Worm (Caenorhabditis elegans) whole organism, L2 larva: ENCODE data around the gene eppl-1.

Experiments
- C34F6.9 ChIP-seq: fragments of 150-350 bp; optimal IDR thresholded peaks from 2 replicates; lab custom pipeline; 2014; ENCODE audit warnings: missing biosample characterization, missing genetic modification characterization
- F13H6.1 ChIP-seq: sonication (generic microtip); optimal IDR thresholded peaks from 2 replicates; lab custom pipeline; 2016; ENCODE audit warnings: missing genetic modification characterization, missing compliant biosample characterization
- Y55F3AM.14 ChIP-seq: fragments of 200-800 bp; sonication (Bioruptor generic); optimal IDR thresholded peaks from 2 replicates; lab custom pipeline; 2018; ENCODE audit warnings: mild to moderate bottlenecking, missing genetic modification characterization, missing compliant biosample characterization
- alr-1 ChIP-seq: fragments of 150-350 bp; optimal IDR thresholded peaks from 2 replicates; lab custom pipeline; 2014; ENCODE audit warnings: missing biosample characterization, missing genetic modification characterization
- ama-1 ChIP-seq: fragments of 150-350 bp; optimal IDR thresholded peaks from 2 replicates; lab custom pipeline; 2018; ENCODE audit warnings: inconsistent platforms
- blmp-1 ChIP-seq: sonication (generic microtip); optimal IDR thresholded peaks from 2 replicates; lab custom pipeline; 2017; ENCODE audit warnings: missing genetic modification characterization, mild to moderate bottlenecking, missing compliant biosample characterization, antibody characterized with exemption, moderate library complexity; ENCODE audit not compliant: insufficient read depth
- crh-2 ChIP-seq: sonication (generic microtip); optimal IDR thresholded peaks from 2 replicates; lab custom pipeline; 2017; ENCODE audit warnings: missing biosample characterization, missing genetic modification characterization
- elt-1 ChIP-seq: fragments of 150-350 bp; optimal IDR thresholded peaks from 2 replicates; lab custom pipeline; 2014; ENCODE audit warnings: missing biosample characterization, missing genetic modification characterization
- fos-1 ChIP-seq: fragments of 150-350 bp; optimal IDR thresholded peaks from 2 replicates; lab custom pipeline; 2014; ENCODE audit warnings: missing biosample characterization, missing genetic modification characterization
- gmeb-1 ChIP-seq: fragments of 150-350 bp; optimal IDR thresholded peaks from 2 replicates; lab custom pipeline; 2014; ENCODE audit warnings: missing biosample characterization, missing genetic modification characterization
- lin-11 ChIP-seq: fragments of 150-350 bp; sonication (generic microtip); optimal IDR thresholded peaks from 2 replicates; lab custom pipeline; 2014; ENCODE audit warnings: missing biosample characterization, missing genetic modification characterization, inconsistent platforms, mixed read lengths
- lin-13 ChIP-seq: fragments of 150-350 bp; optimal IDR thresholded peaks from 2 replicates; lab custom pipeline; 2014; ENCODE audit warnings: missing biosample characterization, missing genetic modification reagents, missing genetic modification characterization
- lin-39 ChIP-seq: fragments of 150-350 bp; optimal IDR thresholded peaks from 2 replicates; lab custom pipeline; 2014; ENCODE audit warnings: missing biosample characterization, missing genetic modification reagents, missing genetic modification characterization
- lsy-2 ChIP-seq, 2 experiments: fragments of 150-350 bp in 1 of 2; sonication (generic microtip) in 1 of 2; optimal IDR thresholded peaks; 2 replicates each; lab custom pipeline; 2014 to 2017; ENCODE audit warnings: missing biosample characterization in 2 of 2, missing genetic modification characterization in 2 of 2
- mab-5 ChIP-seq: fragments of 150-350 bp; optimal IDR thresholded peaks from 2 replicates; lab custom pipeline; 2014; ENCODE audit warnings: missing biosample characterization, missing genetic modification characterization
- mdl-1 ChIP-seq, 2 experiments: fragments of 150-350 bp in 1 of 2; sonication (generic microtip) in 1 of 2; optimal IDR thresholded peaks; 2 replicates each; lab custom pipeline; 2017; ENCODE audit warnings: missing biosample characterization in 2 of 2, missing genetic modification characterization in 2 of 2
- nhr-10 ChIP-seq: sonication (generic microtip); optimal IDR thresholded peaks from 2 replicates; lab custom pipeline; 2017; ENCODE audit warnings: missing biosample characterization, missing genetic modification characterization
- nhr-11 ChIP-seq: fragments of 150-350 bp; optimal IDR thresholded peaks from 2 replicates; lab custom pipeline; 2014; ENCODE audit warnings: missing biosample characterization, missing genetic modification characterization
- nhr-12 ChIP-seq: fragments of 150-350 bp; optimal IDR thresholded peaks from 2 replicates; lab custom pipeline; 2014; ENCODE audit warnings: missing biosample characterization, missing genetic modification characterization
- nhr-129 ChIP-seq: fragments of 150-350 bp; optimal IDR thresholded peaks from 2 replicates; lab custom pipeline; 2014; ENCODE audit warnings: missing biosample characterization, missing genetic modification characterization
- nhr-21 ChIP-seq: fragments of 150-350 bp; optimal IDR thresholded peaks from 2 replicates; lab custom pipeline; 2014; ENCODE audit warnings: missing biosample characterization, missing genetic modification characterization
- nhr-23 ChIP-seq: fragments of 150-350 bp; optimal IDR thresholded peaks from 2 replicates; lab custom pipeline; 2014; ENCODE audit warnings: missing biosample characterization, missing genetic modification reagents, missing genetic modification characterization
- nhr-237 ChIP-seq: fragments of 150-350 bp; optimal IDR thresholded peaks from 2 replicates; lab custom pipeline; 2014; ENCODE audit warnings: missing biosample characterization, missing genetic modification characterization
- nhr-25 ChIP-seq: fragments of 150-350 bp; sonication (generic microtip); optimal IDR thresholded peaks from 3 replicates; lab custom pipeline; 2014; ENCODE audit warnings: missing biosample characterization, missing genetic modification characterization
- nhr-77 ChIP-seq: fragments of 150-350 bp; optimal IDR thresholded peaks from 2 replicates; lab custom pipeline; 2014; ENCODE audit warnings: missing biosample characterization, missing genetic modification characterization
- peb-1 ChIP-seq: fragments of 150-350 bp; optimal IDR thresholded peaks from 2 replicates; lab custom pipeline; 2014; ENCODE audit warnings: missing biosample characterization, missing genetic modification characterization
- skn-1 ChIP-seq: sonication (generic microtip); optimal IDR thresholded peaks from 2 replicates; lab custom pipeline; 2017; ENCODE audit warnings: missing biosample characterization, missing genetic modification characterization
- sma-3 ChIP-seq: sonication (generic microtip); optimal IDR thresholded peaks from 2 replicates; lab custom pipeline; 2016; ENCODE audit warnings: missing genetic modification reagents, missing genetic modification characterization, missing compliant biosample characterization
- sma-9 ChIP-seq, 2 experiments: fragments of 150-350 bp in 1 of 2; sonication (generic microtip) in 1 of 2; optimal IDR thresholded peaks; 2 replicates each; lab custom pipeline; 2014 to 2016; ENCODE audit warnings: missing genetic modification characterization in 2 of 2, mild to moderate bottlenecking in 1 of 2, missing biosample characterization in 1 of 2, missing compliant biosample characterization in 1 of 2, missing genetic modification reagents in 1 of 2, moderate library complexity in 1 of 2
- snpc-4 ChIP-seq: fragments of 150-350 bp; optimal IDR thresholded peaks from 2 replicates; lab custom pipeline; 2014; ENCODE audit warnings: missing biosample characterization, missing genetic modification characterization
- unc-55 ChIP-seq: fragments of 150-350 bp; sonication (generic microtip); optimal IDR thresholded peaks from 3 replicates; lab custom pipeline; 2014; ENCODE audit warnings: missing biosample characterization, missing genetic modification reagents, missing genetic modification characterization
- unc-62 ChIP-seq: fragments of 150-350 bp; optimal IDR thresholded peaks from 2 replicates; lab custom pipeline; 2014; ENCODE audit warnings: missing biosample characterization, missing genetic modification reagents, missing genetic modification characterization
- ztf-1 ChIP-seq: fragments of 200-800 bp; sonication (Bioruptor generic); conservative IDR thresholded peaks from 2 replicates; pipeline ENCODE4 v1.3.6; 2022; ENCODE audit warnings: missing genetic modification characterization, missing compliant biosample characterization
- ztf-11 ChIP-seq: sonication (generic microtip); optimal IDR thresholded peaks from 2 replicates; lab custom pipeline; 2017; ENCODE audit warnings: missing biosample characterization, missing genetic modification characterization

The eppl-1 gene

DNA sequence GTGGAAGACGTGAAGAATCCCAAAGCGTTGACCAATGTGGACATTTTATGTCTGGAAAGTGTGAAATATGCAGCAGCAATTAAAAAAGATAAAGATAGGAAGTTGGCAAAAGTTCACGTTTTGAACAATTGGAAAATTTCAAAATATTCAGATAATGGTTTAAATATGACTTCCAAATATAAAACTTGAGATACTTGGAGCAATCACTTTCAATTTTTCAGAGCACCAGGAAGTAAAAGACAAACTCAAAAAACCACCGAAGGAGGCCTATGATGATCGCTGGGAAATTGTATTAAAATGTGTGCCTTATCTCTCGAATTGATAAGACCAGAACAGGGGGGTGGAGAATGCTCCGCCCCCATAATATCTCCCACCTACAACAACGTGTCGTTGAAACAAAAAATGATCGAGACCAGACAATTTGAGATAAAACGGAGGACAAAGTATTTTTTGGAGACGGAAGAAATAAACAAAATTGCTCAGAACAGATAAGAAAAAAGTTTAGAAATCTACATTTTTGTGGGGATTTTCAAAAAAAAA, at the start of gene eppl-1:
eppl-1 (minus strand) TSS at position 51 of the 540 bp plus-strand sequence.
- no peak for TF ChIP-seq skn-1 (tag; lab: Kevin White, UChicago)
- peak; percentile 34 for TF ChIP-seq fos-1 (tag; lab: Kevin White, UChicago)
- no peak for TF ChIP-seq lsy-2 (tag; optimal IDR thresholded peaks at IDR 0.05; lab: Kevin White, UChicago)
- TF ChIP-seq elt-1 = no peak
- TF ChIP-seq C34F6.9 = no peak
- peak; percentile 15 for TF ChIP-seq sma-9 (GFP tag; optimal IDR thresholded peaks at IDR 0.05; lab: Kevin White, UChicago)
- TF ChIP-seq sma-9 (tag; optimal IDR thresholded peaks at IDR 0.05; lab: Kevin White, UChicago) = no peak

DNA sequence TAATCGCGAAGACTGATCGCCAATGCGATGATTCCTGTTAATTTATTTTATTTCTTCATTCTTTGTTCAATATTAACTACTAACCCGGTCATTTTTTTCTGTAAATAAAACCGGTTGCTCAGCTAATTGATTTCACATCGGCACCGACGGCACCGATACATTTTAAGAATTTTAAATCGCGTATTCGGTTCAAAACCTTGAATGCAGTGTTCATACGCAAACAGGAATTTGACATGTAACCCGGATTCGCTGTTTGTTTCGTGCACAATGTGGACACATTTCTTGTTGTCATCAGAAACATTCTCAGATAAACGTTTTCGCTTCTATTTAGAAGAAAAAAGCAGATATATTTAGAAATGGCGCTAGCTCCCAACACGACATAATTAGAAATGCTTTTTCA, 48.4 kb upstream of the eppl-1 start:
- TF ChIP-seq nhr-129 (tag; lab: Kevin White, UChicago) (no peak), mdl-1 (tag; optimal IDR thresholded peaks at IDR 0.05; lab: Kevin White, UChicago) (no peak), sma-3 (no peak)

DNA sequence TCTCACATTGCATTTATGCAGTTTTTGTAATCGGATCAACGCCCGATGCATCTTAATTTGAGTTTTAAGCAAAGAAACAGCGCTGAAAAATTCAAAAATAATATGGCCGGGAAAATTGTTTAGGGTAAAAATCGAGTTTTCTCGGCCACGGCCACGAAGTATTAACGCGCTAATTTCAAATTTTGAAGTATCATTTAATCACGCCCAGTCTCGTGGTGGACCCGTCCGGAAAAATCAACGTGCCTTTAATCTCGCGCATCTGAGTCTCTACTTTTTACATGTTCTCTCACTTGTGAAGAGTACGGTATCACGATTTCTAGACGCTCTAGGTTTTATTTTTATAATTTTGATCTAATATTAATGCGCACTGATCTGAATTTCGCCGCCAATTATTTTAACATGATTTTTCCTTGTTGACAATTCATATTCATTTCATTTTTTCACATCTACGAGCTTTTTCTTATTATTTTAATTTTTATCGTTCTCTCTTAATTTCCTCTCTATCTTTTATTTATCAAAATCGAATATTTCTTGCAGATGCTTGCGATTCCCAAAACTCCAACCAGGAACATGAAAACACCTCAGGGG, 47.3 kb upstream of the eppl-1 start, which contains the start of the genes acdh-13 and mesp-1:
acdh-13 (minus strand) TSS at position 51 of the 588 bp plus-strand sequence.
mesp-1 (plus strand) TSS at position 538 of the 588 bp plus-strand sequence.
- TF ChIP-seq mdl-1 (tag; optimal IDR thresholded peaks at IDR 0.05; lab: Kevin White, UChicago) = no peak
- TF ChIP-seq C34F6.9 = peak; percentile 56
- peak; percentile 6 for TF ChIP-seq nhr-21
- TF ChIP-seq ztf-11 = no peak
- TF ChIP-seq lsy-2 (tag; optimal IDR thresholded peaks at IDR 0.05; lab: Kevin White, UChicago) = peak in 1 of 2 experiments; percentile 68
- TF ChIP-seq gmeb-1 (tag; lab: Kevin White, UChicago) = peak; percentile 87
- no peak for TF ChIP-seq nhr-23 (tag; lab: Kevin White, UChicago)
- TF ChIP-seq unc-55 = peak; percentile 59
- TF ChIP-seq sma-3 = peak; percentile 14
- peak; percentile 11 for TF ChIP-seq nhr-129 (tag; lab: Kevin White, UChicago)
- TF ChIP-seq nhr-10 = no peak
- TF ChIP-seq lin-11 (tag; lab: Kevin White, UChicago) = no peak
- no peak for TF ChIP-seq lin-39 (tag; lab: Kevin White, UChicago)
- TF ChIP-seq nhr-77 (tag; lab: Kevin White, UChicago) = no peak
- TF ChIP-seq sma-9 (GFP tag; optimal IDR thresholded peaks at IDR 0.05; lab: Kevin White, UChicago) = peak; percentile 29
- no peak for TF ChIP-seq sma-9 (tag; optimal IDR thresholded peaks at IDR 0.05; lab: Kevin White, UChicago)

DNA sequence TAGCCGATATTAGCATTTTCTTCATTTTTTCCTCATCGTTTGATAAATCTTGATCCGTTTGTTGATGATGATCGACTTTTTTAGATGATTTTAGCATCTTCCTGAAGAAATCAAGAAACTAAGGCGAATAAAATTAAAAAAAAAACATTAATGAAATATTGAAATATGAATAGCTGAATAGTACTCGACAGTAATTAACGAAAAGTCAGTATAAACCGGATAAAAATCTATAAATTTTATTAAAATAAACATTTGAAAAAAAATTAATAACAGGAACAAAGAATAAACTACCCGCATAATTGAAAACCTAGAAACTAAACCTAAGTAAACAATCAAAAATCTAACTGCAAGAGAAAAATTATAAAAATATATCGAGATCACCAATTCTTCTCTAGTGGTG, 44.7 kb upstream of the eppl-1 start, which contains the start of gene C28C12.12:
C28C12.12 (minus strand) TSS at position 101 of the 400 bp plus-strand sequence.
- TF ChIP-seq nhr-11 (tag; lab: Kevin White, UChicago) (no peak), Y55F3AM.14 (GFP tag; lab: Kevin White, UChicago) (no peak), alr-1 (tag; lab: Kevin White, UChicago) (no peak), elt-1 (no peak), lin-13 (GFP tag; lab: Kevin White, UChicago) (no peak), lsy-2 (tag; optimal IDR thresholded peaks at IDR 0.05; lab: Kevin White, UChicago) (no peak)
- TF ChIP-seq, all 48 proteins: peak for 0

DNA sequence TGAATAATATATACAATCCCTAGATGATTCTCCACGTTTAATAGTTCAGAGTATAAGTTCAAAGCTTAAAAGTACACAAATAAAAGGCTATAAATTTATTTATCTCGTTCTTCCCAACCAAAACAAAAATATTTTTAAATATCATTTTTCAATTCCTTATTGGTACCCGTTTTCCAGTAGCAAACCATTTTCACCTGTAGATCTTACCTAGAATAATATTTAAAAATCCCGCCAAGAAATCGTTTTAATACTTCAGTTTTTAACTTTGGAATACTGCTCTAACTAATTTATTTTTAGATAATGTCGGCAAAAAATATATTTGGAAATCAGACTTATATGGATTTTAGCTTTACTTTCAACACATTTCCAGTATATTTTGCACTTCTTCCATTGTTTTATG, 40.7 kb upstream of the eppl-1 start, which contains the start of gene sru-7:
sru-7 (plus strand) TSS at position 301 of the 400 bp plus-strand sequence.
- TF ChIP-seq alr-1 (tag; lab: Kevin White, UChicago) (no peak), nhr-25 (tag; lab: Kevin White, UChicago) (no peak), blmp-1 (tag; lab: Kevin White, UChicago) (no peak), sma-9 (GFP tag; optimal IDR thresholded peaks at IDR 0.05; lab: Kevin White, UChicago) (no peak), sma-9 (tag; optimal IDR thresholded peaks at IDR 0.05; lab: Kevin White, UChicago) (no peak), lin-11 (tag; lab: Kevin White, UChicago) (no peak), C34F6.9 (no peak), mab-5 (tag; lab: Kevin White, UChicago) (no peak), F13H6.1 (tag; lab: Kevin White, UChicago) (no peak), nhr-237 (no peak), peb-1 (tag; lab: Kevin White, UChicago) (no peak)
- TF ChIP-seq, all 48 proteins: peak for 0

DNA sequence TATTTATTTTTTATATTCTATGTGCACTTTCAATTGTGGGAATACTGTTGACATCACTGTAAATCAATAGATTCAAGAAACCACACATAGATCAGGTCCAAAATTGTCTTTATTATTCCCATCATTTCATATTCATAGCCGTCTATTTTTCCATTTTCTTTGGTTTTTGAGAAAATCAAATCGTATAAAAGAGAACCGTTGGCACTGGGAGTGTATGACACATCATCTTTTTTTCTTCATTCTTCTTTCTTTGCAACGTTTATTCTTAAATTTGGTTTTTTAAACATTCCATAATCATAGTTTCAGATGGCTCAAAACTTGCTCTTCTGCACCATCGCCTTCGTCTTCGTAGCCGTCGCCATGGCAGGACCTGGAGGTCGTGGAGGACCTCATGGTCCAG, 38.4 kb upstream of the eppl-1 start, which contains the start of gene srlf-2:
srlf-2 (plus strand) TSS at position 301 of the 400 bp plus-strand sequence.
- no peak for TF ChIP-seq nhr-23 (tag; lab: Kevin White, UChicago)
- TF ChIP-seq ama-1 = no peak
- no peak for TF ChIP-seq crh-2 (tag; lab: Kevin White, UChicago)
- TF ChIP-seq snpc-4 = no peak
- no peak for TF ChIP-seq F13H6.1 (tag; lab: Kevin White, UChicago)
- TF ChIP-seq unc-62 = no peak
- no peak for TF ChIP-seq ztf-1 (GFP tag; lab: Robert Waterston, UW)
- no peak for TF ChIP-seq nhr-10
- no peak for TF ChIP-seq fos-1 (tag; lab: Kevin White, UChicago)
- no peak for TF ChIP-seq nhr-12 (tag; lab: Kevin White, UChicago)
- no peak for TF ChIP-seq ztf-11
- TF ChIP-seq nhr-237 = no peak
- no peak for TF ChIP-seq nhr-25 (tag; lab: Kevin White, UChicago)
